Worm (Caenorhabditis elegans): ENCODE data around the gene Y81B9A.2.

DNA sequence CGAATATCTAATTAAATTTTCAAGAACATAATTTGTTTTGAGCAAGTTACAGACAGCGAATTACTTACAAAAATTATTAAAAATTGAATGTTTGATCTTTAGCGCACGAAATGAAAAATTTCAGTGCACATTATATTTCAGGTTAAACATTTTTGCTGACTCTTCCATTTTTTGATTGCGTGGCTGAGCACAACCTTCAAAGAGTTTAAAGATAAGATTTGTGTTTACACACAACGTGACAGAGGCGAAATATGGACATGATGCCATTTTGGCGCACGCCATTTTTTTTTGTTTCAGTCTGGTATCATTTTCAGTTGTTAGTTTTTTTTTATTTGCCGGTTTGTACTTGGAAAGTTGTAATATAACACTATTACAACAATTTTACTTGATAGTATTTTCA lies 28.7 kb downstream of the Y81B9A.2 start:
- TF ChIP-seq ztf-11 (tag; optimal IDR thresholded peaks at IDR 0.05) (no peak), snpc-4 (tag; optimal IDR thresholded peaks at IDR 0.05) (no peak), elt-1 (tag; optimal IDR thresholded peaks at IDR 0.05; ENCODE audit: borderline replicate concordance, insufficient read depth) (no peak), blmp-1 (tag; optimal IDR thresholded peaks at IDR 0.05) (no peak), ceh-83 (GFP tag; optimal IDR thresholded peaks at IDR 0.05) (no peak)
